Worm (Caenorhabditis elegans) whole organism, L4 larva: ENCODE measurements around the gene sdz-8.

Experiments used
- F49E8.2 ChIP-seq: sonication (generic microtip); optimal IDR thresholded peaks from 2 replicates; lab custom pipeline; 2016; ENCODE audit warnings: missing compliant biosample characterization, mild to moderate bottlenecking, missing genetic modification characterization, borderline replicate concordance
- ZK337.2 ChIP-seq: fragments of 200-800 bp; sonication (Bioruptor generic); IDR thresholded peaks from 2 replicates; pipeline ENCODE4 v1.3.6; 2022; ENCODE audit warnings: missing genetic modification reagents, missing genetic modification characterization, missing compliant biosample characterization
- arid-1 ChIP-seq: fragments of 200-800 bp; sonication (Bioruptor generic); conservative IDR thresholded peaks from 2 replicates; pipeline ENCODE4 v1.3.6; 2022; ENCODE audit warnings: missing genetic modification reagents, missing genetic modification characterization, missing compliant biosample characterization
- daf-12 ChIP-seq: fragments of 150-350 bp; optimal IDR thresholded peaks from 2 replicates; lab custom pipeline; 2014; ENCODE audit warnings: missing biosample characterization, missing genetic modification reagents, missing genetic modification characterization
- daf-16 ChIP-seq, 3 experiments: sonication (generic microtip); optimal IDR thresholded peaks; 2 replicates each; lab custom pipeline; 2016 to 2017; ENCODE audit warnings: missing genetic modification characterization in 3 of 3, missing genetic modification reagents in 3 of 3, mild to moderate bottlenecking in 2 of 3, missing compliant biosample characterization in 2 of 3, missing biosample characterization in 1 of 3, moderate library complexity in 1 of 3
- dmd-6 ChIP-seq: fragments of 200-800 bp; sonication (Bioruptor generic); IDR thresholded peaks from 2 replicates; pipeline ENCODE4 v1.3.6; 2022; ENCODE audit warnings: missing genetic modification reagents, missing genetic modification characterization, missing compliant biosample characterization
- dpl-1 ChIP-seq: fragments of 150-350 bp; optimal IDR thresholded peaks from 2 replicates; lab custom pipeline; 2014; ENCODE audit warnings: missing biosample characterization, missing genetic modification reagents, missing genetic modification characterization
- dve-1 ChIP-seq: sonication (generic microtip); optimal IDR thresholded peaks from 2 replicates; lab custom pipeline; 2017; ENCODE audit warnings: antibody characterized with exemption, mild to moderate bottlenecking, missing genetic modification characterization, missing compliant biosample characterization; ENCODE audit not compliant: insufficient read depth
- fkh-10 ChIP-seq: fragments of 150-350 bp; optimal IDR thresholded peaks from 2 replicates; lab custom pipeline; 2014; ENCODE audit warnings: missing biosample characterization, missing genetic modification reagents, missing genetic modification characterization
- gei-8 ChIP-seq: fragments of 200-800 bp; sonication (Bioruptor generic); optimal IDR thresholded peaks from 2 replicates; lab custom pipeline; 2018; ENCODE audit warnings: mild to moderate bottlenecking, missing genetic modification characterization, missing compliant biosample characterization
- hlh-11 ChIP-seq: fragments of 200-800 bp; sonication (Bioruptor generic); optimal IDR thresholded peaks from 2 replicates; lab custom pipeline; 2018; ENCODE audit warnings: mild to moderate bottlenecking, missing genetic modification characterization, missing compliant biosample characterization
- jun-1 ChIP-seq: fragments of 150-350 bp; optimal IDR thresholded peaks from 2 replicates; lab custom pipeline; 2014; ENCODE audit warnings: missing biosample characterization, missing genetic modification reagents, missing genetic modification characterization
- lim-7 ChIP-seq: fragments of 200-800 bp; sonication (Bioruptor generic); IDR thresholded peaks from 2 replicates; pipeline ENCODE4 v1.3.6; 2022; ENCODE audit warnings: missing genetic modification characterization, missing compliant biosample characterization
- lin-1 ChIP-seq: fragments of 200-800 bp; sonication (Bioruptor generic); IDR thresholded peaks from 2 replicates; pipeline ENCODE4 v1.3.6; 2022; ENCODE audit warnings: missing genetic modification reagents, missing genetic modification characterization, missing compliant biosample characterization
- lin-13 ChIP-seq: fragments of 150-350 bp; optimal IDR thresholded peaks from 2 replicates; lab custom pipeline; 2014; ENCODE audit warnings: missing biosample characterization, missing genetic modification reagents, missing genetic modification characterization
- mdl-1 ChIP-seq, 2 experiments: fragments of 150-350 bp in 1 of 2; sonication (generic microtip) in 1 of 2; optimal IDR thresholded peaks; 2 replicates each; lab custom pipeline; 2014 to 2017; ENCODE audit warnings: missing biosample characterization in 2 of 2, missing genetic modification characterization in 2 of 2
- mep-1 ChIP-seq: fragments of 150-350 bp; sonication (generic microtip); optimal IDR thresholded peaks from 3 replicates; lab custom pipeline; 2014; ENCODE audit warnings: missing biosample characterization, missing genetic modification characterization
- mes-2 ChIP-seq: sonication (generic microtip); optimal IDR thresholded peaks from 2 replicates; lab custom pipeline; 2016; ENCODE audit warnings: missing genotype, mild to moderate bottlenecking, missing genetic modification characterization, missing compliant biosample characterization; ENCODE audit not compliant: poor library complexity, severe bottlenecking
- mxl-2 ChIP-seq: fragments of 200-800 bp; sonication (Bioruptor generic); conservative IDR thresholded peaks from 2 replicates; pipeline ENCODE4 v1.3.6; 2022; ENCODE audit warnings: missing genetic modification reagents, missing genetic modification characterization, missing compliant biosample characterization
- mxl-3 ChIP-seq: fragments of 200-800 bp; sonication (Bioruptor generic); optimal IDR thresholded peaks from 2 replicates; lab custom pipeline; 2018; ENCODE audit warnings: mild to moderate bottlenecking, missing genetic modification characterization, missing compliant biosample characterization
- nhr-25 ChIP-seq: sonication (generic microtip); optimal IDR thresholded peaks from 2 replicates; lab custom pipeline; 2017; ENCODE audit warnings: missing genetic modification characterization, mild to moderate bottlenecking, missing compliant biosample characterization, antibody characterized with exemption, moderate library complexity, borderline replicate concordance; ENCODE audit not compliant: insufficient read depth
- nhr-28 ChIP-seq: fragments of 150-350 bp; optimal IDR thresholded peaks from 2 replicates; lab custom pipeline; 2014; ENCODE audit warnings: missing biosample characterization, missing genetic modification characterization
- nhr-41 ChIP-seq: fragments of 200-800 bp; sonication (Bioruptor generic); IDR thresholded peaks from 2 replicates; pipeline ENCODE4 v1.3.6; 2022; ENCODE audit warnings: missing genetic modification reagents, missing genetic modification characterization, missing compliant biosample characterization
- nhr-48 ChIP-seq: sonication (generic microtip); optimal IDR thresholded peaks from 2 replicates; lab custom pipeline; 2016; ENCODE audit warnings: mild to moderate bottlenecking, missing genetic modification characterization, missing compliant biosample characterization
- nhr-6 ChIP-seq: fragments of 150-350 bp; optimal IDR thresholded peaks from 2 replicates; lab custom pipeline; 2014; ENCODE audit warnings: missing biosample characterization, missing genetic modification characterization
- nhr-76 ChIP-seq: fragments of 150-350 bp; optimal IDR thresholded peaks from 2 replicates; lab custom pipeline; 2014; ENCODE audit warnings: missing biosample characterization, missing genetic modification characterization
- nhr-77 ChIP-seq: fragments of 150-350 bp; optimal IDR thresholded peaks from 2 replicates; lab custom pipeline; 2014; ENCODE audit warnings: missing biosample characterization, missing genetic modification characterization
- php-3 ChIP-seq: fragments of 200-800 bp; sonication (Bioruptor generic); IDR thresholded peaks from 2 replicates; pipeline ENCODE4 v1.3.6; 2022; ENCODE audit warnings: missing genetic modification reagents, missing genetic modification characterization, missing compliant biosample characterization
- pqm-1 ChIP-seq: sonication (generic microtip); optimal IDR thresholded peaks from 2 replicates; lab custom pipeline; 2017; ENCODE audit warnings: missing biosample characterization, missing genetic modification characterization
- skn-1 ChIP-seq: fragments of 150-350 bp; optimal IDR thresholded peaks from 2 replicates; lab custom pipeline; 2014; ENCODE audit warnings: missing biosample characterization, missing genetic modification characterization
- snpc-1.2 ChIP-seq: fragments of 200-800 bp; sonication (Bioruptor generic); IDR thresholded peaks from 2 replicates; pipeline ENCODE4 v1.3.6; 2022; ENCODE audit warnings: missing genetic modification reagents, missing genetic modification characterization, missing compliant biosample characterization
- spr-1 ChIP-seq: sonication (generic microtip); optimal IDR thresholded peaks from 2 replicates; lab custom pipeline; 2016; ENCODE audit warnings: mild to moderate bottlenecking, missing genetic modification characterization, missing compliant biosample characterization
- tra-1 ChIP-seq: fragments of 200-800 bp; sonication (Bioruptor generic); IDR thresholded peaks from 2 replicates; pipeline ENCODE4 v1.3.6; 2022; ENCODE audit warnings: missing genetic modification reagents, missing genetic modification characterization, missing compliant biosample characterization
- unc-39 ChIP-seq: sonication (generic microtip); optimal IDR thresholded peaks from 2 replicates; lab custom pipeline; 2017; ENCODE audit warnings: missing biosample characterization, missing genetic modification characterization
- unc-62 ChIP-seq, 3 experiments: fragments of 150-350 bp in 1 of 3; sonication (generic microtip); optimal IDR thresholded peaks in 2 of 3; peaks in 1 of 3; 1 replicate in 1 of 3; 2 replicates in 2 of 3; lab custom pipeline; 2014 to 2017; ENCODE audit warnings: missing biosample characterization in 3 of 3, missing genetic modification characterization in 3 of 3, missing genetic modification reagents in 3 of 3, missing genotype in 1 of 3
- zag-1 ChIP-seq: fragments of 150-350 bp; optimal IDR thresholded peaks from 2 replicates; lab custom pipeline; 2014; ENCODE audit warnings: missing biosample characterization, missing genetic modification characterization
- zfp-3 ChIP-seq: fragments of 200-800 bp; sonication (Bioruptor generic); conservative IDR thresholded peaks from 2 replicates; pipeline ENCODE4 v1.3.6; 2022; ENCODE audit warnings: missing genetic modification reagents, missing genetic modification characterization, missing compliant biosample characterization
- ztf-7 ChIP-seq: fragments of 150-350 bp; optimal IDR thresholded peaks from 2 replicates; lab custom pipeline; 2014; ENCODE audit warnings: missing biosample characterization, missing genetic modification characterization

sdz-8 gene

ce11 chrV:11470210-11470713, 45.7 kb downstream of the sdz-8 start, which contains the start of gene aat-6:
aat-6 (minus strand) TSS chrV:11470663.
- no peak for TF ChIP-seq spr-1 (tag; lab: Kevin White, UChicago)
- TF ChIP-seq jun-1: no peak
- TF ChIP-seq lim-7 (GFP tag; lab: Robert Waterston, UW): no peak
- no peak for TF ChIP-seq mes-2 (tag; lab: Kevin White, UChicago)
- no peak for TF ChIP-seq F49E8.2
- TF ChIP-seq pqm-1: peak; percentile 86
- no peak for TF ChIP-seq mxl-2 (GFP tag; lab: Robert Waterston, UW)
- no peak; the same call in 1 of the 2 replicates for TF ChIP-seq lin-1
- TF ChIP-seq dpl-1: no peak
- peak; percentile 98 for TF ChIP-seq php-3 (GFP tag; lab: Robert Waterston, UW)
- TF ChIP-seq lin-13 (GFP tag; lab: Kevin White, UChicago): no peak
- peak in 1 of 2 experiments; percentile 45 for TF ChIP-seq mdl-1 (tag; optimal IDR thresholded peaks at IDR 0.05; lab: Kevin White, UChicago)
- TF ChIP-seq skn-1 (tag; lab: Kevin White, UChicago): no peak
- no peak for TF ChIP-seq daf-16 (GFP tag; optimal IDR thresholded peaks at IDR 0.05; lab: Kevin White, UChicago)
- TF ChIP-seq daf-16 (tag; optimal IDR thresholded peaks at IDR 0.05; lab: Kevin White, UChicago): peak; percentile 70
- peak; percentile 94 for TF ChIP-seq dmd-6 (GFP tag; lab: Robert Waterston, UW)
- TF ChIP-seq nhr-28 (tag; lab: Kevin White, UChicago): peak; percentile 75
- 0 out of 2 replicates have a peak, but pooled peaks have one; percentile 32 for TF ChIP-seq nhr-41 (GFP tag; lab: Robert Waterston, UW)
- TF ChIP-seq arid-1: no peak
- peak; percentile 72 for TF ChIP-seq mxl-3
- no peak for TF ChIP-seq nhr-76 (tag; lab: Kevin White, UChicago)
- peak; percentile 82; the same call in 1 of the 2 replicates for TF ChIP-seq tra-1
- peak; percentile 71 for TF ChIP-seq dve-1 (tag; lab: Kevin White, UChicago)
- TF ChIP-seq nhr-6 (tag; lab: Kevin White, UChicago): no peak
- no peak for TF ChIP-seq ztf-7 (tag; lab: Kevin White, UChicago)
- TF ChIP-seq daf-12 (tag; lab: Kevin White, UChicago): no peak
- TF ChIP-seq unc-39: no peak
- TF ChIP-seq fkh-10: no peak
- no peak for TF ChIP-seq ZK337.2 (GFP tag; lab: Robert Waterston, UW)
- no peak for TF ChIP-seq unc-62 (GFP tag; optimal IDR thresholded peaks at IDR 0.05 in 1 of 2; lab: Kevin White, UChicago)
- TF ChIP-seq unc-62 (tag; optimal IDR thresholded peaks at IDR 0.05; lab: Kevin White, UChicago): no peak
- TF ChIP-seq snpc-1.2: no peak
- TF ChIP-seq nhr-77 (tag; lab: Kevin White, UChicago): no peak
- TF ChIP-seq zfp-3: no peak
- TF ChIP-seq zag-1 (tag; lab: Kevin White, UChicago): no peak
- no peak for TF ChIP-seq gei-8 (GFP tag; lab: Kevin White, UChicago)
- no peak for TF ChIP-seq nhr-25 (tag; lab: Kevin White, UChicago)
- TF ChIP-seq hlh-11 (tag; lab: Kevin White, UChicago): peak; percentile 84
- TF ChIP-seq nhr-48 (tag; lab: Kevin White, UChicago): peak; percentile 28
- no peak for TF ChIP-seq mep-1 (tag; lab: Kevin White, UChicago)
